Fruit fly (Drosophila melanogaster) whole organism, wandering third instar larva: ENCODE data around the gene CanA-14F.

Source experiments
- CrebA ChIP-seq: fragments of 200-800 bp; sonication (Bioruptor generic); optimal IDR thresholded peaks from 2 replicates; lab custom pipeline; 2016; ENCODE audit warnings: missing biosample characterization, mild to moderate bottlenecking, missing genetic modification characterization, borderline replicate concordance
- Dfd ChIP-seq: fragments of >200 bp; optimal IDR thresholded peaks from 2 replicates; lab custom pipeline; 2017; ENCODE audit warnings: missing biosample characterization, missing genetic modification characterization
- Dif ChIP-seq: fragments of 200-275, 200-300 bp; sonication (Bioruptor generic); optimal IDR thresholded peaks from 2 replicates; lab custom pipeline; 2018; ENCODE audit warnings: missing biosample characterization, missing genetic modification characterization; ENCODE audit not compliant: partially characterized antibody
- GATAd ChIP-seq: sonication (Bioruptor generic); optimal IDR thresholded peaks from 2 replicates; lab custom pipeline; 2016; ENCODE audit warnings: missing biosample characterization, missing genetic modification characterization
- HLH106 ChIP-seq: fragments of 200-800 bp; optimal IDR thresholded peaks from 3 replicates; lab custom pipeline; 2019; ENCODE audit warnings: missing biosample characterization, mild to moderate bottlenecking, missing genetic modification characterization, moderate library complexity
- Hnf4 ChIP-seq: fragments of 200-800 bp; sonication (Bioruptor generic); optimal IDR thresholded peaks from 2 replicates; lab custom pipeline; 2016; ENCODE audit warnings: missing biosample characterization, mild to moderate bottlenecking, missing genetic modification characterization
- Hr78 ChIP-seq: fragments of >200 bp; optimal IDR thresholded peaks from 2 replicates; lab custom pipeline; 2017; ENCODE audit warnings: missing biosample characterization, missing genetic modification characterization
- Hr83 ChIP-seq: fragments of 200-300 bp; sonication (Bioruptor generic); optimal IDR thresholded peaks from 2 replicates; lab custom pipeline; 2016; ENCODE audit warnings: missing biosample characterization, mild to moderate bottlenecking, missing genetic modification characterization, moderate library complexity; ENCODE audit not compliant: poor library complexity, severe bottlenecking
- Jra ChIP-seq: sonication (Bioruptor generic); optimal IDR thresholded peaks from 2 replicates; lab custom pipeline; 2016; ENCODE audit warnings: missing biosample characterization, missing genetic modification characterization
- Myc ChIP-seq: fragments of >200 bp; optimal IDR thresholded peaks from 2 replicates; lab custom pipeline; 2017
- OdsH ChIP-seq: fragments of 200-800 bp; sonication (Bioruptor generic); optimal IDR thresholded peaks from 2 replicates; lab custom pipeline; 2016; ENCODE audit warnings: missing biosample characterization, mild to moderate bottlenecking, missing genetic modification characterization
- Rel ChIP-seq, 2 experiments: fragments of 200-800 bp; sonication (Bioruptor generic) in 1 of 2; optimal IDR thresholded peaks; 2 replicates in 1 of 2; 3 replicates in 1 of 2; lab custom pipeline; 2016 to 2019; ENCODE audit warnings: mild to moderate bottlenecking in 2 of 2, missing biosample characterization in 2 of 2, missing genetic modification characterization in 2 of 2, moderate library complexity in 1 of 2
- Sp1 ChIP-seq: fragments of 200-800 bp; sonication (Bioruptor generic); optimal IDR thresholded peaks from 3 replicates; lab custom pipeline; 2019; ENCODE audit warnings: missing biosample characterization, mild to moderate bottlenecking, missing genetic modification characterization, moderate library complexity
- br ChIP-seq: fragments of 200-800 bp; sonication (Bioruptor generic); optimal IDR thresholded peaks from 2 replicates; lab custom pipeline; 2016; ENCODE audit warnings: missing biosample characterization, missing genetic modification characterization
- brk ChIP-seq: fragments of 200-800 bp; sonication (Bioruptor generic); optimal IDR thresholded peaks from 2 replicates; lab custom pipeline; 2016; ENCODE audit warnings: missing biosample characterization, mild to moderate bottlenecking, missing genetic modification characterization
- dl ChIP-seq, 2 experiments: fragments of 175-275, 200-275 bp in 1 of 2; fragments of 200-275 bp in 1 of 2; sonication (Bioruptor generic); optimal IDR thresholded peaks; lab custom pipeline; 2018; ENCODE audit warnings: mild to moderate bottlenecking in 2 of 2, missing biosample characterization in 2 of 2, missing genetic modification characterization in 2 of 2, moderate library complexity in 2 of 2; ENCODE audit not compliant: partially characterized antibody in 2 of 2, insufficient read depth in 1 of 2
- dsf ChIP-seq: sonication (Bioruptor generic); optimal IDR thresholded peaks from 2 replicates; lab custom pipeline; 2016; ENCODE audit warnings: missing biosample characterization, missing genetic modification characterization, borderline replicate concordance
- ey ChIP-seq: fragments of 200-800 bp; sonication (Bioruptor generic); optimal IDR thresholded peaks from 2 replicates; lab custom pipeline; 2016; ENCODE audit warnings: missing biosample characterization, missing genetic modification characterization
- foxo ChIP-seq, 2 experiments: fragments of 200-800 bp; sonication (Bioruptor generic); optimal IDR thresholded peaks; 2 replicates in 1 of 2; 3 replicates in 1 of 2; lab custom pipeline; 2016 to 2017; ENCODE audit warnings: missing biosample characterization in 2 of 2, missing genetic modification characterization in 2 of 2
- fru ChIP-seq: fragments of 200-800 bp; sonication (Bioruptor generic); optimal IDR thresholded peaks from 3 replicates; lab custom pipeline; 2016; ENCODE audit warnings: missing biosample characterization, mild to moderate bottlenecking, missing genetic modification characterization
- h ChIP-seq: fragments of 200-800 bp; sonication (Bioruptor generic); optimal IDR thresholded peaks from 3 replicates; lab custom pipeline; 2016; ENCODE audit warnings: missing biosample characterization, mild to moderate bottlenecking, missing genetic modification characterization
- jim ChIP-seq: fragments of 175-275, 200-325 bp; sonication (Bioruptor generic); optimal IDR thresholded peaks from 2 replicates; lab custom pipeline; 2016; ENCODE audit warnings: missing biosample characterization, mild to moderate bottlenecking, missing genetic modification characterization
- lola ChIP-seq: fragments of >200 bp; optimal IDR thresholded peaks from 2 replicates; lab custom pipeline; 2017; ENCODE audit warnings: missing biosample characterization, missing genetic modification characterization
- psq ChIP-seq: fragments of 200-800 bp; sonication (Bioruptor generic); optimal IDR thresholded peaks from 3 replicates; lab custom pipeline; 2017; ENCODE audit warnings: missing biosample characterization, mild to moderate bottlenecking, missing genetic modification characterization, moderate library complexity
- rgr ChIP-seq: fragments of 200-800 bp; sonication (Bioruptor generic); optimal IDR thresholded peaks from 3 replicates; lab custom pipeline; 2016; ENCODE audit warnings: missing biosample characterization, mild to moderate bottlenecking, missing genetic modification characterization
- sv ChIP-seq: fragments of 200-800 bp; sonication (Bioruptor generic); optimal IDR thresholded peaks from 3 replicates; lab custom pipeline; 2016; ENCODE audit warnings: missing biosample characterization, missing genetic modification characterization
- tai ChIP-seq: sonication (Bioruptor generic); optimal IDR thresholded peaks from 2 replicates; lab custom pipeline; 2016; ENCODE audit warnings: missing biosample characterization, missing genetic modification characterization
- usp ChIP-seq: fragments of >200 bp; optimal IDR thresholded peaks from 2 replicates; lab custom pipeline; 2017; ENCODE audit warnings: missing biosample characterization, missing genetic modification characterization

Gene CanA-14F

dm6 chrX:16552567-16552966 lies 34.4 kb downstream of the CanA-14F start (continued):
- TF ChIP-seq jim (no peak), Sp1 (peak; percentile 79)

- TF ChIP-seq tai (GFP tag; lab: Kevin White, UChicago) (no peak), lola (GFP tag; lab: Kevin White, UChicago) (no peak), Rel (GFP tag; optimal IDR thresholded peaks at IDR 0.05; lab: Kevin White, UChicago) (no peak), Rel (tag; optimal IDR thresholded peaks at IDR 0.05; lab: Kevin White, UChicago) (peak; percentile 9), usp (GFP tag; lab: Kevin White, UChicago) (no peak), Myc (lab: Kevin White, UChicago) (peak; percentile 45)
Observed at dm6 chrX:16547390-16547789, 39.6 kb downstream of the CanA-14F start, which contains the start of gene CG9902. TSS of gene CG9902 (minus strand) at chrX:16547520.

dm6 chrX:16540802-16541346 lies 46.1 kb downstream of the CanA-14F start, which contains the start of gene CG9903:
TSS of gene CG9903 (minus strand) at chrX:16540852.
- TF ChIP-seq HLH106 (tag; lab: Kevin White, UChicago) (peak; percentile 61), usp (GFP tag; lab: Kevin White, UChicago) (no peak), Hr78 (no peak), foxo (GFP tag; optimal IDR thresholded peaks at IDR 0.05; lab: Kevin White, UChicago) (peak in 1 of 2 experiments; percentile 30), fru (GFP tag; lab: Kevin White, UChicago) (peak; percentile 51), OdsH (GFP tag; lab: Kevin White, UChicago) (peak; percentile 13), psq (GFP tag; lab: Kevin White, UChicago) (peak; percentile 23), Sp1 (peak; percentile 43), Rel (GFP tag; optimal IDR thresholded peaks at IDR 0.05; lab: Kevin White, UChicago) (no peak), Rel (tag; optimal IDR thresholded peaks at IDR 0.05; lab: Kevin White, UChicago) (peak; percentile 51), h (GFP tag; lab: Kevin White, UChicago) (no peak), GATAd (GFP tag; lab: Kevin White, UChicago) (no peak)

- TF ChIP-seq sv (no peak), usp (GFP tag; lab: Kevin White, UChicago) (no peak), Myc (lab: Kevin White, UChicago) (no peak), Hr83 (no peak), foxo (GFP tag; optimal IDR thresholded peaks at IDR 0.05; lab: Kevin White, UChicago) (no peak), dsf (GFP tag; lab: Kevin White, UChicago) (no peak), ey (no peak), Dif (GFP tag; lab: Kevin White, UChicago) (no peak)
Observed at dm6 chrX:16533046-16533496, 53.9 kb downstream of the CanA-14F start, which contains the start of gene para. TSS of gene para (minus strand) at chrX:16533096.

dm6 chrX:16527203-16527602 lies 59.8 kb downstream of the CanA-14F start:
- TF ChIP-seq jim (no peak), CrebA (GFP tag; lab: Kevin White, UChicago) (no peak), Dif (GFP tag; lab: Kevin White, UChicago) (no peak), Dfd (GFP tag; lab: Kevin White, UChicago) (peak; percentile 59), foxo (GFP tag; optimal IDR thresholded peaks at IDR 0.05; lab: Kevin White, UChicago) (no peak), HLH106 (tag; lab: Kevin White, UChicago) (no peak), br (GFP tag; lab: Kevin White, UChicago) (no peak), tai (GFP tag; lab: Kevin White, UChicago) (no peak)

- no peak for TF ChIP-seq lola (GFP tag; lab: Kevin White, UChicago)
- TF ChIP-seq Dfd (GFP tag; lab: Kevin White, UChicago): peak; percentile 55
- TF ChIP-seq Hr83: no peak
- TF ChIP-seq rgr (GFP tag; lab: Kevin White, UChicago): no peak
- TF ChIP-seq brk: no peak
- TF ChIP-seq Hnf4: no peak
- no peak for TF ChIP-seq sv
- no peak for TF ChIP-seq Jra (GFP tag; lab: Kevin White, UChicago)
- no peak for TF ChIP-seq Hr78
- no peak for TF ChIP-seq psq (GFP tag; lab: Kevin White, UChicago)
- peak in 1 of 2 experiments; percentile 56 for TF ChIP-seq dl (GFP tag; optimal IDR thresholded peaks at IDR 0.05; lab: Kevin White, UChicago; ENCODE audit: insufficient read depth in 1 of 2, partially characterized antibody in 2 of 2)
- no peak for TF ChIP-seq br (GFP tag; lab: Kevin White, UChicago)
- no peak for TF ChIP-seq OdsH (GFP tag; lab: Kevin White, UChicago)
- TF ChIP-seq Dif (GFP tag; lab: Kevin White, UChicago): peak; percentile 62
Observed at dm6 chrX:16526084-16526734, 60.8 kb downstream of the CanA-14F start.
